Fruit fly (Drosophila melanogaster): ENCODE data around the gene CG33080.
A peak's percentile ranks its signal among the peaks of the same experiment; 100 is the strongest.

CG33080 gene

DNA sequence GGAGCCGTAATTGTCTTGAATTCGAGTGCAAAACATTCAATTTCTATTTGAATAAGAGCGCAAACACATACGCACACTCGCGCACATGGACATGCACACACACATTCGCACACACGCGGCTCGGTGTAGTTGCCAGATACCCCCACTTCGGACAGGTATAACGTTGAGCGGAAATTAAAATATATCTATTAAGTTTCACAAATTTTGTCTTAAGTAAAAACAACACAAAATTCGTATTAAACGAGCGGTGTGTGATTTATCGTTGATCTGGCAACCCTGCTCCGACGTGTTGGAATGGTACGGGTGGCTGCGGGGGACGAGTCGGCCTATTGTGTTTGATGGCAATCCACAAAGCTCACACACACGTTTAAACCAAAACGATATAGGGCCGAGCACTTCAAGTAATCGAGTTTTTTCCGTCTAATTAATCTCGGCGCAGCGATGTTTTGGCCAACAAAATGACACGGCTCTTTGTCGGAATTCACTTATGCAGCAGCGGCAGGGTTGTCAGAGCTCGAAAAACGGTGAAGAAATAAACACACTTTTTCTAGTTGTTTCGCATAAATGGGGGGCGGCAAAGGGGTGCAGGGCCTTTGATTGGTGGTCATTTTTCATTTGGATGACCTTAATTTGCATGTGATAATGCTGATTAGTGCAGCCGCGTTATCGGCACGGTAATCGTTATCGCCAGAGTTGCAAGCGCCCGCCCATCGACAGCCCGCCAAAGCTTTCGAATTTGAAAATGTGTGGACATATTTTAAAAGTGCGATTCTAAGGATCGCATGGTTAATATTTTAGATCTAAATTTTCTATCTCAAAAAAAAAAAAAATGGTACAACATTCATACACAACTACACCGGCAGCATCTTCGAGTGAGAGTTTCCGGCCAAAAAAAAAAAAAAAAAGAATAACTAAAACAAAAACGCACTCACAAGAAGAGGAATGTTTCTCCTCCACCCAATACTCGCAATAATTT is 28.6 kb upstream of the CG33080 start (continued):
- TF ChIP-seq Deaf1 (tag; optimal IDR thresholded peaks at IDR 0.05), result peak; percentile 43
- TF ChIP-seq CG18476 (GFP tag; optimal IDR thresholded peaks at IDR 0.05), result no peak
- peak; percentile 43 for TF ChIP-seq NC2β (GFP tag; optimal IDR thresholded peaks at IDR 0.05)
- peak; percentile 72 for TF ChIP-seq CG18619 (GFP tag; optimal IDR thresholded peaks at IDR 0.05)
- no peak for TF ChIP-seq CG13287 (GFP tag; IDR thresholded peaks at IDR 0.05; ENCODE audit: partially characterized antibody)
- peak; percentile 85 for TF ChIP-seq CG32532 (GFP tag; IDR thresholded peaks at IDR 0.05)
- no peak for TF ChIP-seq kah (GFP tag; optimal IDR thresholded peaks at IDR 0.05)
- peak; percentile 46; the same call in 1 of the 2 replicates for TF ChIP-seq CG8765 (GFP tag; IDR thresholded peaks at IDR 0.05)
- TF ChIP-seq CG11695 (GFP tag; IDR thresholded peaks at IDR 0.05), result peak; percentile 76
- peak; percentile 70; the same call in 2 of the 3 replicates for TF ChIP-seq ase (GFP tag; IDR thresholded peaks at IDR 0.05)
- peak; percentile 82 for TF ChIP-seq lbe (GFP tag; optimal IDR thresholded peaks at IDR 0.05)
- TF ChIP-seq maf-S (GFP tag; optimal IDR thresholded peaks at IDR 0.05), result peak; percentile 15
- TF ChIP-seq MESR4 (GFP tag; optimal IDR thresholded peaks at IDR 0.05), result peak; percentile 55
- TF ChIP-seq CG17612 (GFP tag; IDR thresholded peaks at IDR 0.05), result peak; percentile 42; the same call in 1 of the 2 replicates
- peak; percentile 71 for TF ChIP-seq tap (tag; optimal IDR thresholded peaks at IDR 0.05)
- TF ChIP-seq CG12219 (GFP tag; optimal IDR thresholded peaks at IDR 0.05), result peak; percentile 76
- peak; percentile 58 for TF ChIP-seq scrt (GFP tag; optimal IDR thresholded peaks at IDR 0.05)
- TF ChIP-seq cad (GFP tag; optimal IDR thresholded peaks at IDR 0.05), result no peak
- peak; percentile 51; the same call in 1 of the 3 replicates for TF ChIP-seq CG6791 (GFP tag; IDR thresholded peaks at IDR 0.05; ENCODE audit: partially characterized antibody)
- peak; percentile 57 for TF ChIP-seq Chrac-16 (GFP tag; optimal IDR thresholded peaks at IDR 0.05)
- TF ChIP-seq CG7839 (tag; optimal IDR thresholded peaks at IDR 0.05), result peak; percentile 78
- no peak for TF ChIP-seq CTCF (GFP tag; optimal IDR thresholded peaks at IDR 0.05)
- TF ChIP-seq Abd-B (GFP tag; optimal IDR thresholded peaks at IDR 0.05), result peak; percentile 65
- TF ChIP-seq kay (GFP tag; optimal IDR thresholded peaks at IDR 0.05), result no peak
- TF ChIP-seq CG4282 (GFP tag; optimal IDR thresholded peaks at IDR 0.05), result no peak
- peak; percentile 47 for TF ChIP-seq Bdp1 (GFP tag; optimal IDR thresholded peaks at IDR 0.05)
- no peak for TF ChIP-seq hbn (GFP tag; IDR thresholded peaks at IDR 0.05; ENCODE audit: partially characterized antibody)
- TF ChIP-seq Bgb (GFP tag; IDR thresholded peaks at IDR 0.05; ENCODE audit: partially characterized antibody), result peak; percentile 25; the same call in 1 of the 2 replicates
- TF ChIP-seq CG4328 (GFP tag; optimal IDR thresholded peaks at IDR 0.05), result peak; percentile 75
- peak; percentile 50 for TF ChIP-seq slou (GFP tag; optimal IDR thresholded peaks at IDR 0.05)
- TF ChIP-seq en (GFP tag; optimal IDR thresholded peaks at IDR 0.05), result peak; percentile 18
- TF ChIP-seq wor (GFP tag; IDR thresholded peaks at IDR 0.05), result peak; percentile 57
- TF ChIP-seq CG5180 (GFP tag; optimal IDR thresholded peaks at IDR 0.05), result peak; percentile 63
- TF ChIP-seq CG5953 (GFP tag; IDR thresholded peaks at IDR 0.05), result peak; percentile 68
- TF ChIP-seq mam (GFP tag; optimal IDR thresholded peaks at IDR 0.05), result peak; percentile 68
- TF ChIP-seq CG9876 (GFP tag; optimal IDR thresholded peaks at IDR 0.05), result no peak
- no peak for TF ChIP-seq knrl (GFP tag; IDR thresholded peaks at IDR 0.05; ENCODE audit: partially characterized antibody)
- peak; percentile 57 for TF ChIP-seq CG4424 (GFP tag; optimal IDR thresholded peaks at IDR 0.05)
- peak; percentile 80 for TF ChIP-seq tgo (GFP tag; IDR thresholded peaks at IDR 0.05)
- TF ChIP-seq sna (GFP tag; IDR thresholded peaks at IDR 0.05; ENCODE audit: partially characterized antibody), result no peak
- peak; percentile 90 for TF ChIP-seq Ets65A (GFP tag)
- peak; percentile 62 for TF ChIP-seq nmo (GFP tag; optimal IDR thresholded peaks at IDR 0.05)
- TF ChIP-seq Max (GFP tag; optimal IDR thresholded peaks at IDR 0.05), result peak; percentile 45
- peak; percentile 89 for TF ChIP-seq CG12769 (tag; optimal IDR thresholded peaks at IDR 0.05)
- peak; percentile 15; the same call in 1 of the 2 replicates for TF ChIP-seq unc-4 (GFP tag; IDR thresholded peaks at IDR 0.05; ENCODE audit: partially characterized antibody)
- peak; percentile 64 for TF ChIP-seq mirr (GFP tag; optimal IDR thresholded peaks at IDR 0.05)
- 0 out of 2 replicates have a peak, but pooled peaks have one; percentile 35 for TF ChIP-seq Nf-YA (GFP tag; IDR thresholded peaks at IDR 0.05)
- TF ChIP-seq CG9215 (GFP tag; IDR thresholded peaks at IDR 0.05), result peak; percentile 70

Measured in whole organism, embryonic.